Worm (Caenorhabditis elegans) whole organism, L2 larva: ENCODE data around the gene mvk-1.

ENCODE experiments used
- C34F6.9 ChIP-seq: fragments of 150-350 bp; optimal IDR thresholded peaks from 2 replicates; lab custom pipeline; 2014; ENCODE audit warnings: missing biosample characterization, missing genetic modification characterization
- F13H6.1 ChIP-seq: sonication (generic microtip); optimal IDR thresholded peaks from 2 replicates; lab custom pipeline; 2016; ENCODE audit warnings: missing genetic modification characterization, missing compliant biosample characterization
- R02D3.7 ChIP-seq: fragments of 150-350 bp; optimal IDR thresholded peaks from 2 replicates; lab custom pipeline; 2014; ENCODE audit warnings: missing biosample characterization, missing genetic modification characterization
- Y55F3AM.14 ChIP-seq: fragments of 200-800 bp; sonication (Bioruptor generic); optimal IDR thresholded peaks from 2 replicates; lab custom pipeline; 2018; ENCODE audit warnings: mild to moderate bottlenecking, missing genetic modification characterization, missing compliant biosample characterization
- aly-2 ChIP-seq: fragments of 150-350 bp; optimal IDR thresholded peaks from 2 replicates; lab custom pipeline; 2014; ENCODE audit warnings: missing biosample characterization, missing genetic modification characterization
- ama-1 ChIP-seq: fragments of 150-350 bp; optimal IDR thresholded peaks from 2 replicates; lab custom pipeline; 2018; ENCODE audit warnings: inconsistent platforms
- blmp-1 ChIP-seq: sonication (generic microtip); optimal IDR thresholded peaks from 2 replicates; lab custom pipeline; 2017; ENCODE audit warnings: missing genetic modification characterization, mild to moderate bottlenecking, missing compliant biosample characterization, antibody characterized with exemption, moderate library complexity; ENCODE audit not compliant: insufficient read depth
- ceh-16 ChIP-seq: fragments of 150-350 bp; optimal IDR thresholded peaks from 2 replicates; lab custom pipeline; 2014; ENCODE audit warnings: missing biosample characterization, missing genetic modification characterization
- ceh-82 ChIP-seq: fragments of 150-350 bp; optimal IDR thresholded peaks from 2 replicates; lab custom pipeline; 2014; ENCODE audit warnings: missing biosample characterization, missing genetic modification characterization
- crh-2 ChIP-seq: sonication (generic microtip); optimal IDR thresholded peaks from 2 replicates; lab custom pipeline; 2017; ENCODE audit warnings: missing biosample characterization, missing genetic modification characterization
- elt-3 ChIP-seq: sonication (generic microtip); optimal IDR thresholded peaks from 2 replicates; lab custom pipeline; 2017; ENCODE audit warnings: missing biosample characterization, missing genetic modification characterization
- fos-1 ChIP-seq: fragments of 150-350 bp; optimal IDR thresholded peaks from 2 replicates; lab custom pipeline; 2014; ENCODE audit warnings: missing biosample characterization, missing genetic modification characterization
- lin-11 ChIP-seq: fragments of 150-350 bp; sonication (generic microtip); optimal IDR thresholded peaks from 2 replicates; lab custom pipeline; 2014; ENCODE audit warnings: missing biosample characterization, missing genetic modification characterization, inconsistent platforms, mixed read lengths
- lin-39 ChIP-seq: fragments of 150-350 bp; optimal IDR thresholded peaks from 2 replicates; lab custom pipeline; 2014; ENCODE audit warnings: missing biosample characterization, missing genetic modification reagents, missing genetic modification characterization
- lsy-2 ChIP-seq, 2 experiments: fragments of 150-350 bp in 1 of 2; sonication (generic microtip) in 1 of 2; optimal IDR thresholded peaks; 2 replicates each; lab custom pipeline; 2014 to 2017; ENCODE audit warnings: missing biosample characterization in 2 of 2, missing genetic modification characterization in 2 of 2
- mab-5 ChIP-seq: fragments of 150-350 bp; optimal IDR thresholded peaks from 2 replicates; lab custom pipeline; 2014; ENCODE audit warnings: missing biosample characterization, missing genetic modification characterization
- mbf-1 ChIP-seq: sonication (generic microtip); optimal IDR thresholded peaks from 2 replicates; lab custom pipeline; 2017; ENCODE audit warnings: missing biosample characterization, missing genetic modification characterization
- mdl-1 ChIP-seq, 2 experiments: fragments of 150-350 bp in 1 of 2; sonication (generic microtip) in 1 of 2; optimal IDR thresholded peaks; 2 replicates each; lab custom pipeline; 2017; ENCODE audit warnings: missing biosample characterization in 2 of 2, missing genetic modification characterization in 2 of 2
- nhr-10 ChIP-seq: sonication (generic microtip); optimal IDR thresholded peaks from 2 replicates; lab custom pipeline; 2017; ENCODE audit warnings: missing biosample characterization, missing genetic modification characterization
- nhr-12 ChIP-seq: fragments of 150-350 bp; optimal IDR thresholded peaks from 2 replicates; lab custom pipeline; 2014; ENCODE audit warnings: missing biosample characterization, missing genetic modification characterization
- nhr-129 ChIP-seq: fragments of 150-350 bp; optimal IDR thresholded peaks from 2 replicates; lab custom pipeline; 2014; ENCODE audit warnings: missing biosample characterization, missing genetic modification characterization
- nhr-21 ChIP-seq: fragments of 150-350 bp; optimal IDR thresholded peaks from 2 replicates; lab custom pipeline; 2014; ENCODE audit warnings: missing biosample characterization, missing genetic modification characterization
- nhr-25 ChIP-seq: fragments of 150-350 bp; sonication (generic microtip); optimal IDR thresholded peaks from 3 replicates; lab custom pipeline; 2014; ENCODE audit warnings: missing biosample characterization, missing genetic modification characterization
- nhr-6 ChIP-seq: fragments of 150-350 bp; optimal IDR thresholded peaks from 2 replicates; lab custom pipeline; 2014; ENCODE audit warnings: missing biosample characterization, missing genetic modification characterization
- nhr-77 ChIP-seq: fragments of 150-350 bp; optimal IDR thresholded peaks from 2 replicates; lab custom pipeline; 2014; ENCODE audit warnings: missing biosample characterization, missing genetic modification characterization
- peb-1 ChIP-seq: fragments of 150-350 bp; optimal IDR thresholded peaks from 2 replicates; lab custom pipeline; 2014; ENCODE audit warnings: missing biosample characterization, missing genetic modification characterization
- sem-4 ChIP-seq: fragments of 150-350 bp; optimal IDR thresholded peaks from 2 replicates; lab custom pipeline; 2014; ENCODE audit warnings: missing biosample characterization, missing genetic modification reagents, missing genetic modification characterization
- skn-1 ChIP-seq: sonication (generic microtip); optimal IDR thresholded peaks from 2 replicates; lab custom pipeline; 2017; ENCODE audit warnings: missing biosample characterization, missing genetic modification characterization
- sma-3 ChIP-seq: sonication (generic microtip); optimal IDR thresholded peaks from 2 replicates; lab custom pipeline; 2016; ENCODE audit warnings: missing genetic modification reagents, missing genetic modification characterization, missing compliant biosample characterization
- sma-9 ChIP-seq, 2 experiments: fragments of 150-350 bp in 1 of 2; sonication (generic microtip) in 1 of 2; optimal IDR thresholded peaks; 2 replicates each; lab custom pipeline; 2014 to 2016; ENCODE audit warnings: missing genetic modification characterization in 2 of 2, mild to moderate bottlenecking in 1 of 2, missing biosample characterization in 1 of 2, missing compliant biosample characterization in 1 of 2, missing genetic modification reagents in 1 of 2, moderate library complexity in 1 of 2
- snpc-4 ChIP-seq: fragments of 150-350 bp; optimal IDR thresholded peaks from 2 replicates; lab custom pipeline; 2014; ENCODE audit warnings: missing biosample characterization, missing genetic modification characterization
- unc-39 ChIP-seq: fragments of 150-350 bp; optimal IDR thresholded peaks from 2 replicates; lab custom pipeline; 2014; ENCODE audit warnings: missing biosample characterization, missing genetic modification characterization
- unc-55 ChIP-seq: fragments of 150-350 bp; sonication (generic microtip); optimal IDR thresholded peaks from 3 replicates; lab custom pipeline; 2014; ENCODE audit warnings: missing biosample characterization, missing genetic modification reagents, missing genetic modification characterization
- ztf-1 ChIP-seq: fragments of 200-800 bp; sonication (Bioruptor generic); conservative IDR thresholded peaks from 2 replicates; pipeline ENCODE4 v1.3.6; 2022; ENCODE audit warnings: missing genetic modification characterization, missing compliant biosample characterization
- ztf-11 ChIP-seq: sonication (generic microtip); optimal IDR thresholded peaks from 2 replicates; lab custom pipeline; 2017; ENCODE audit warnings: missing biosample characterization, missing genetic modification characterization
- ztf-4 ChIP-seq: fragments of 150-350 bp; optimal IDR thresholded peaks from 2 replicates; lab custom pipeline; 2014; ENCODE audit warnings: missing biosample characterization, missing genetic modification characterization

Gene mvk-1

DNA sequence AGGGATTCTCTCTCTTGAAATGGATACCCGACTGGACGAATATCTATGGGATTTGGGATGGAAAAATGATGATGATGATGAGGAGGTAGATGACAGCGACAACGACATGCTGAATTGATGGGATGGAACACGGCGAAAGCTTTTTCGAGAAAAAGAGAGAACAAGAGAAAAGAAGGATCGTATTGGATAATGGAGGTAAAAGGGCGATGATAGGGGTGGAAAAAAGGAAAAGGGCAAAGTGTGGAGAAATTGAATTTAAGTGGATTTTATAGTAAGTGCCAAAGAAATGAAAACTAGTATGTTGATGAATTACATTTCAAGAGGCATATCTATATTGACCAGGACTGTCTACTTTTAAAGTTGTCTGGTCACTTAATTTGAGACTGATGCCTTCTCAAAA is 30.2 kb downstream of the mvk-1 start:
- TF ChIP-seq lin-39 (tag; lab: Kevin White, UChicago) (no peak), nhr-25 (no peak), mbf-1 (no peak), blmp-1 (no peak), snpc-4 (tag; lab: Kevin White, UChicago) (no peak), unc-39 (tag; lab: Kevin White, UChicago) (no peak), ztf-1 (GFP tag; lab: Robert Waterston, UW) (no peak), ceh-16 (tag; lab: Kevin White, UChicago) (no peak), nhr-6 (no peak), nhr-12 (tag; lab: Kevin White, UChicago) (no peak), ztf-11 (tag; lab: Kevin White, UChicago) (no peak), sma-3 (GFP tag; lab: Kevin White, UChicago) (no peak), elt-3 (tag; lab: Kevin White, UChicago) (no peak), skn-1 (no peak), ztf-4 (tag; lab: Kevin White, UChicago) (no peak), peb-1 (no peak), ceh-82 (tag; lab: Kevin White, UChicago) (no peak)

DNA sequence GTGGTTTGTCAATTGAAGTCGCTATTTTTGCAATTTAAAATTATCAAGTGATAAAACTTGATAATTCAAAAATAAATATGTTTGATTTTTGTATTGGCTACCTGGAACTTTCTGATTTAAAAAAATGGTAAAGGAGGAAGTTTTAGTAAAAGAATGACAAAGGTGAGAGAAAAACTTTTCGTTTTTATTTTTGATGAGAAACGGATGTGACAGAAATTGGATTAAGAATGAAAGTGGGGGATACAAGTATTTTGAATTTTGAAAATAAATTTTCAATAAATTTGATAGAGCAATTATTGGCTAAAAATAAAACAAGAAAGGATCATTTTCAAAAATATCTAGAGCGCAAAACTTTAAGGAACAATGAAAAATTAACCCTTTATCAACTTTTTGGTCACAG is 33.3 kb downstream of the mvk-1 start, which contains the start of gene C05D10.4:
C05D10.4 (minus strand) TSS at position 101 of the 400 bp plus-strand sequence.
- TF ChIP-seq mbf-1: no peak
- no peak for TF ChIP-seq unc-55 (GFP tag; lab: Kevin White, UChicago)
- no peak for TF ChIP-seq ama-1

DNA sequence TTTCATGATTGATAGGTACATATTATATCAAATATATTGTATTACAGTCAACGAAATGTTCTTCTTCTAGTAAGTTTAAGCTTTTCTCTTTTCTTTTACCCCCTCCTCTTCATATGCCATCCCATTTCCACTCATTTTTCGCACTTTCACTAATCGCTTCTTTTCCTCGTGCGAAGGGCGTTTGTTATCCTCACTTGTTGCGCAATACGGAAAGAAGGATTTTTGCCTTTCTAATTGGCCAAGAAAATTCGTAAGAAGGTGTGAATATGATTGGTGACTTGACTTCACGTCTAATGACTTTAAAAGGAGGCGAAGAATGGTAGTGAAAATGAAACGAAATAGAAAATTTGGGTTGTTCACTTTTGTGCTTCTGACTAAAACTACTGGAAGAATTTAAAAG is 40.4 kb downstream of the mvk-1 start:
- peak; percentile 25 for TF ChIP-seq blmp-1
- TF ChIP-seq unc-39 (tag; lab: Kevin White, UChicago): no peak
- TF ChIP-seq, all 48 proteins: peak for 1

DNA sequence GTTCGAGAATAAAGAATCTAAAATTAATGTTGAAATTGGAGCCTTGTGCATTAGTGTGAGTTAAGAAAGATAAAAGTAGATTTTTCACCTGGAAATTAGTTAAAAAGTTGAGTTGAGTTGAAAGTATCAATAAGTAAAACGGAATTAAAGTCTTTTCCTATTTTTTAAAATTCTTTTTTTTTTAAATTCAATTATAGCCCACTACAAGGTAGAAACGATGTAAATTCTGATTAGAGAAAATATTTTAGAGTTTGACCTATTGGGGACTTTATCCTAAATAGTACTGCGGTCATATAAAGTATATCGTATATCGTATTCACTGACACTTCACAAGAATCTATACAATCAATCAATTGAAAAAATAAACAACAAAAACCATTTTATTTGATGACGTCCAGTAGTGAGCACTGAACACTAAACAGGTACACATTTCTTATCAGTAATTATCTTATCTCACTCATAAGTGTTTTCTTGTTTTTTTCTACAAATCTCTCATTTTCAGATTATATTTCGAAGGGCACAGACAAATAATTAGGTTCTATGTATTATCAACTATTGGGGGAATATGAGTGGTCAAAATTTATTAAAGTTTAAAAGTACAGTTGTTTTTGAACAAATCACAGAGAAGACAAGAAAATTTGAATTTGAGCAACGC is 48.2 kb downstream of the mvk-1 start, which contains the start of gene wht-1:
wht-1 (minus strand) TSS at position 51 of the 655 bp plus-strand sequence.
- no peak for TF ChIP-seq mdl-1 (tag; optimal IDR thresholded peaks at IDR 0.05; lab: Kevin White, UChicago)
- no peak for TF ChIP-seq nhr-10 (tag; lab: Kevin White, UChicago)
- TF ChIP-seq fos-1 (tag; lab: Kevin White, UChicago): peak; percentile 52
- peak; percentile 65 for TF ChIP-seq skn-1
- TF ChIP-seq crh-2 (tag; lab: Kevin White, UChicago): peak; percentile 6

DNA sequence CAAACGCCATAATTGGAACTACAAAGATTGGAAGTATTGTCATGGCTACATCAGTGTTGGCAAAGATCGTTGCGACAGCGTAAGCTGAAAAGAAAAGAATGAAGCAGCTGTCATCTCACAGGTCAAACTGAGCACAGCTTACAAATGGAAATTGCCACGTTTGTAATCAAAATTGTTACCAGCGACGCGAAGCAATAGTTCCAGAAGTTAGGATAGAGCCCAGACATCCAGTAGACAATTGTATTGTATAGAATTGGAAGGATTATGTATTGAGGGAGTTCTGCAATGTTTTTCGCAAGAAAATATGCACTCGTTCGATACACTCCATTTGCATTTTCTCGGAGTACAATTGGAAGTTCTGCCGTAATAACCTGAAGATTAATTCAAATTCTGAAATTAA is 50.8 kb downstream of the mvk-1 start:
- TF ChIP-seq sem-4 (tag; lab: Kevin White, UChicago): no peak
- TF ChIP-seq mab-5: no peak
- TF ChIP-seq nhr-77: no peak

DNA sequence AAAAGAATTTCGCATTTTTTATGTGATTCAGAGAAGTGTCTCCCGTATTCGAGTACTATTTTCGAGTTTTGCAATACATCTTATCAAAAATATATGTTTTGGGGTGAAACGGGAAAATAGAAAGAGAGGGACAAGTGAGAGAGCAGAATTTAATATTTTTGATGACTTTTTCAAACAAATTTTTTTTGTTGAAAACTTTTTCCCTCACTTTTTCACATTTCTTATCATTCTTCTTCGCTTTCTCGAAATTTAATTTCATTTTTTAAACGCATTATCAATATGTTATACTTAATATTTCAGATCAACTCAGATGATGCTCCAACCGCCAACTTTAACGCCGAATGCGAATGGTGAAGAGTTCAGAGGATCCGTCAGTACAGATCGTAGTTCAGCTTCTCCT is 55.8 kb downstream of the mvk-1 start, which contains the start of gene attf-4:
attf-4 (plus strand) TSS at position 301 of the 400 bp plus-strand sequence.
- TF ChIP-seq C34F6.9 (tag; lab: Kevin White, UChicago): peak; percentile 25
- TF ChIP-seq lsy-2 (tag; optimal IDR thresholded peaks at IDR 0.05; lab: Kevin White, UChicago): no peak

DNA sequence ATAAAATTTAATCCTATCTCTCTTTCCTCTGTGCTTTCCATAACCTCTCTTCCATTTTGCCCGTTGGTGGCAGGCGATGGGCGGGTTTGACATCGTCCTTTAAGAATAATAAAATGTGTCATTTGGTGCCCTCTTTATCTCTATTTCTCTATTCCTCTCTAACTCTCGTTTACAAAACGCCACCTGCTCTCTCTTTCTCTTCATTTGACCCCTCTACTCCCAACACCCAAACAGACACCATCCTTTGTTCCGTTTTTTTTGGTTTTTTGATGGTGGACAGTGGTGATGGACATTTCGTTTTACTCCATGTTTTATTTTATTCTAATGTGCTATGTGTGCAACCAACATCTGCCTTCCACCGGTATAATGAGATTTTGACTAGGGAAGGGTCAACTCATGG is 57.2 kb downstream of the mvk-1 start:
- peak; percentile 15 for TF ChIP-seq nhr-129 (tag; lab: Kevin White, UChicago)
- TF ChIP-seq C34F6.9 (tag; lab: Kevin White, UChicago): peak; percentile 30
- no peak for TF ChIP-seq fos-1 (tag; lab: Kevin White, UChicago)

DNA sequence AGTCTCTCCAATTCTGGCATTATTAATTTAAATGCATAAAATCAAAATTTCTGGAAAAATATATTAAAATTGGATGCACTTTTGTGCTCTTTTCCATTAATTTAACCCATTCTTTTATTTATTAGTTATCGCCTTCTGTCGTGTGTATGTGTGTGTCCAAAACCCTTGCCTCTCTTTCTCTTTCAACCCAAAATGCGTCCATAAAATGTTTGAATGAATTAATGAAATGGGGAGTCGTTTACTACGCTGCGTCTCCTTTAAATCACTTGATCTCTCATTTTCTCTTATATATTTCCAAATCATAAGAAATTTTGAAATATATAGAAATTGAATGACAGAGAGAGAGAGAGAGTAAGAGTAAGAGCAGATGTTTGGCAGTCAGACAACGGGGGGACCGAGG is 58.1 kb downstream of the mvk-1 start:
- TF ChIP-seq fos-1 (tag; lab: Kevin White, UChicago) (no peak), nhr-12 (tag; lab: Kevin White, UChicago) (no peak), elt-3 (tag; lab: Kevin White, UChicago) (no peak), C34F6.9 (tag; lab: Kevin White, UChicago) (peak; percentile 33), snpc-4 (tag; lab: Kevin White, UChicago) (no peak), lsy-2 (tag; optimal IDR thresholded peaks at IDR 0.05; lab: Kevin White, UChicago) (peak in 1 of 2 experiments; percentile 7), R02D3.7 (no peak), ztf-4 (tag; lab: Kevin White, UChicago) (no peak), sem-4 (tag; lab: Kevin White, UChicago) (no peak), peb-1 (no peak), sma-3 (GFP tag; lab: Kevin White, UChicago) (no peak), unc-55 (GFP tag; lab: Kevin White, UChicago) (peak; percentile 48), F13H6.1 (tag; lab: Kevin White, UChicago) (no peak), sma-9 (GFP tag; optimal IDR thresholded peaks at IDR 0.05; lab: Kevin White, UChicago) (no peak), sma-9 (tag; optimal IDR thresholded peaks at IDR 0.05; lab: Kevin White, UChicago) (no peak), Y55F3AM.14 (no peak), lin-11 (tag; lab: Kevin White, UChicago) (no peak), nhr-21 (tag; lab: Kevin White, UChicago) (no peak), unc-39 (tag; lab: Kevin White, UChicago) (no peak), ztf-1 (GFP tag; lab: Robert Waterston, UW) (no peak), mbf-1 (no peak), aly-2 (no peak), lin-39 (tag; lab: Kevin White, UChicago) (no peak)
- TF ChIP-seq, all 48 proteins: peak for 3
